Fruit fly (Drosophila melanogaster) whole organism, embryonic: ENCODE measurements around the gene eIF2gamma.

Experiments
- Blimp-1 ChIP-seq: fragments of 200-800 bp; sonication (Bioruptor generic); optimal IDR thresholded peaks from 3 replicates; lab custom pipeline; 2018; ENCODE audit warnings: missing biosample characterization, missing genetic modification characterization, mild to moderate bottlenecking, moderate library complexity, missing genetic modification reagents
- CG10267 ChIP-seq: fragments of 200-800 bp; sonication (Bioruptor generic); optimal IDR thresholded peaks from 2 replicates; lab custom pipeline; 2018; ENCODE audit warnings: missing biosample characterization, mild to moderate bottlenecking, missing genetic modification characterization, moderate library complexity
- CG10462 ChIP-seq: fragments of 200-800 bp; sonication (Bioruptor generic); optimal IDR thresholded peaks from 2 replicates; lab custom pipeline; 2016; ENCODE audit warnings: missing biosample characterization, missing genetic modification characterization
- CG12071 ChIP-seq: fragments of 200-800 bp; sonication (Bioruptor generic); optimal IDR thresholded peaks from 3 replicates; lab custom pipeline; 2018; ENCODE audit warnings: missing biosample characterization, mild to moderate bottlenecking, missing genetic modification characterization
- CG12219 ChIP-seq: fragments of 200-800 bp; sonication (Bioruptor generic); optimal IDR thresholded peaks from 3 replicates; lab custom pipeline; 2018; ENCODE audit warnings: missing biosample characterization, mild to moderate bottlenecking, missing genetic modification characterization
- CG12391 ChIP-seq: fragments of 200-800 bp; sonication (Bioruptor generic); optimal IDR thresholded peaks from 3 replicates; lab custom pipeline; 2018; ENCODE audit warnings: missing biosample characterization, mild to moderate bottlenecking, missing genetic modification characterization, moderate library complexity
- CG12942 ChIP-seq: fragments of 200-800 bp; sonication (Bioruptor generic); optimal IDR thresholded peaks from 3 replicates; lab custom pipeline; 2016; ENCODE audit warnings: missing biosample characterization, missing genetic modification characterization
- CG13287 ChIP-seq: fragments of 200-800 bp; sonication (Bioruptor generic); IDR thresholded peaks from 2 replicates; pipeline ENCODE4 v1.3.6; 2022; ENCODE audit warnings: missing biosample characterization, missing genetic modification characterization; ENCODE audit not compliant: partially characterized antibody
- CG14441 ChIP-seq: fragments of 200-800 bp; sonication (Bioruptor generic); IDR thresholded peaks from 2 replicates; pipeline ENCODE4 v1.3.6; 2022; ENCODE audit warnings: missing biosample characterization, missing genetic modification characterization
- CG2712 ChIP-seq: fragments of 200-800 bp; optimal IDR thresholded peaks from 3 replicates; lab custom pipeline; 2019; ENCODE audit warnings: missing biosample characterization, mild to moderate bottlenecking, missing genetic modification characterization, moderate library complexity
- CG2875 ChIP-seq: fragments of 200-800 bp; sonication (Bioruptor generic); optimal IDR thresholded peaks from 2 replicates; lab custom pipeline; 2017; ENCODE audit warnings: missing biosample characterization, mild to moderate bottlenecking, missing genetic modification characterization, missing genetic modification reagents
- CG30020 ChIP-seq: fragments of 200-800 bp; optimal IDR thresholded peaks from 2 replicates; lab custom pipeline; 2019; ENCODE audit warnings: missing biosample characterization, mild to moderate bottlenecking, missing genetic modification characterization, moderate library complexity
- CG31441 ChIP-seq: fragments of 200-800 bp; sonication (Bioruptor generic); IDR thresholded peaks from 2 replicates; pipeline ENCODE4 v1.3.6; 2022; ENCODE audit warnings: missing biosample characterization, missing genetic modification characterization
- CG32772 ChIP-seq: fragments of 200-800 bp; sonication (Bioruptor generic); IDR thresholded peaks from 2 replicates; pipeline ENCODE4 v1.3.6; 2022; ENCODE audit warnings: missing biosample characterization, missing genetic modification characterization
- CG6654 ChIP-seq: fragments of 200-800 bp; sonication (Bioruptor generic); optimal IDR thresholded peaks from 2 replicates; lab custom pipeline; 2017; ENCODE audit warnings: missing biosample characterization, mild to moderate bottlenecking, missing genetic modification characterization
- CG6765 ChIP-seq: fragments of 200-800 bp; sonication (Bioruptor generic); optimal IDR thresholded peaks from 3 replicates; lab custom pipeline; 2017; ENCODE audit warnings: missing biosample characterization, mild to moderate bottlenecking, missing genetic modification characterization
- CG8765 ChIP-seq: fragments of 200-800 bp; sonication (Bioruptor generic); IDR thresholded peaks from 2 replicates; pipeline ENCODE4 v1.3.6; 2022; ENCODE audit warnings: missing biosample characterization, missing genetic modification characterization
- CG9876 ChIP-seq: fragments of 200-800 bp; sonication (Bioruptor generic); optimal IDR thresholded peaks from 2 replicates; lab custom pipeline; 2016; ENCODE audit warnings: missing biosample characterization, missing genetic modification characterization
- Dfd ChIP-seq, 2 experiments: fragments of >200 bp; optimal IDR thresholded peaks; 2 replicates each; lab custom pipeline; 2017; ENCODE audit warnings: missing biosample characterization in 2 of 2, missing genetic modification characterization in 2 of 2
- Dip3 ChIP-seq: fragments of 200-800 bp; sonication (Bioruptor generic); optimal IDR thresholded peaks from 3 replicates; lab custom pipeline; 2016; ENCODE audit warnings: missing biosample characterization, missing genetic modification characterization
- Gsc ChIP-seq: fragments of 200-800 bp; sonication (Bioruptor generic); IDR thresholded peaks from 2 replicates; pipeline ENCODE4 v1.3.6; 2022; ENCODE audit warnings: missing biosample characterization, missing genetic modification characterization
- Gug ChIP-seq: fragments of 200-800 bp; sonication (Bioruptor generic); IDR thresholded peaks from 4 replicates; pipeline ENCODE4 v1.3.6; 2022; ENCODE audit warnings: missing biosample characterization, missing genetic modification characterization
- Hr78 ChIP-seq, 2 experiments: fragments of 200-800 bp in 1 of 2; fragments of >200 bp in 1 of 2; sonication (Bioruptor generic) in 1 of 2; optimal IDR thresholded peaks; 2 replicates each; lab custom pipeline; 2017 to 2019; ENCODE audit warnings: missing biosample characterization in 2 of 2, missing genetic modification characterization in 2 of 2, mild to moderate bottlenecking in 1 of 2, moderate library complexity in 1 of 2
- Med ChIP-seq: fragments of 200-800 bp; sonication (Bioruptor generic); peaks from one replicate; lab custom pipeline; 2016; ENCODE audit warnings: missing biosample characterization, missing genetic modification characterization, mild to moderate bottlenecking, inconsistent platforms, moderate library complexity
- Meics ChIP-seq: fragments of 200-800 bp; sonication (Bioruptor generic); optimal IDR thresholded peaks from 2 replicates; lab custom pipeline; 2017; ENCODE audit warnings: missing biosample characterization, mild to moderate bottlenecking, missing genetic modification characterization
- Ravus ChIP-seq: fragments of 200-800 bp; sonication (Bioruptor generic); IDR thresholded peaks from 2 replicates; pipeline ENCODE4 v1.3.6; 2022; ENCODE audit warnings: missing biosample characterization, missing genetic modification characterization
- Sox102F ChIP-seq: fragments of 200-800 bp; sonication (Bioruptor generic); optimal IDR thresholded peaks from 2 replicates; lab custom pipeline; 2018; ENCODE audit warnings: missing biosample characterization, mild to moderate bottlenecking, missing genetic modification characterization, moderate library complexity
- Sry-δ ChIP-seq: fragments of 200-800 bp; sonication (Bioruptor generic); optimal IDR thresholded peaks from 2 replicates; lab custom pipeline; 2016; ENCODE audit warnings: missing biosample characterization, missing genetic modification characterization
- Ssrp ChIP-seq: fragments of 200-800 bp; sonication (Bioruptor generic); optimal IDR thresholded peaks from 2 replicates; lab custom pipeline; 2018; ENCODE audit warnings: missing biosample characterization, mild to moderate bottlenecking, missing genetic modification characterization, moderate library complexity
- YL-1 ChIP-seq: fragments of 200-800 bp; sonication (Bioruptor generic); optimal IDR thresholded peaks from 3 replicates; lab custom pipeline; 2017; ENCODE audit warnings: missing biosample characterization, mild to moderate bottlenecking, missing genetic modification characterization
- ara ChIP-seq: fragments of 200-800 bp; sonication (Bioruptor generic); IDR thresholded peaks from 2 replicates; pipeline ENCODE4 v1.3.6; 2022; ENCODE audit warnings: missing biosample characterization, missing genetic modification characterization
- bigmax ChIP-seq: fragments of 200-800 bp; sonication (Bioruptor generic); optimal IDR thresholded peaks from 2 replicates; lab custom pipeline; 2018; ENCODE audit warnings: missing biosample characterization, mild to moderate bottlenecking, missing genetic modification characterization
- cas ChIP-seq: fragments of 200-800 bp; sonication (Bioruptor generic); IDR thresholded peaks from 2 replicates; pipeline ENCODE4 v1.3.6; 2022; ENCODE audit warnings: missing biosample characterization, missing genetic modification characterization
- cg ChIP-seq: fragments of 200-800 bp; sonication (Bioruptor generic); optimal IDR thresholded peaks from 3 replicates; lab custom pipeline; 2019; ENCODE audit warnings: missing biosample characterization, mild to moderate bottlenecking, missing genetic modification characterization, moderate library complexity
- ci ChIP-seq: fragments of 200-800 bp; sonication (Bioruptor generic); IDR thresholded peaks from 3 replicates; pipeline ENCODE4 v1.3.6; 2022; ENCODE audit warnings: missing biosample characterization, missing genetic modification characterization
- dmrt11E ChIP-seq: fragments of 200-800 bp; sonication (Bioruptor generic); optimal IDR thresholded peaks from 3 replicates; lab custom pipeline; 2018; ENCODE audit warnings: missing biosample characterization, mild to moderate bottlenecking, missing genetic modification characterization, moderate library complexity
- fd64A ChIP-seq: fragments of 200-800 bp; sonication (Bioruptor generic); optimal IDR thresholded peaks from 3 replicates; lab custom pipeline; 2018; ENCODE audit warnings: missing biosample characterization, mild to moderate bottlenecking, missing genetic modification characterization
- gce ChIP-seq: fragments of 200-800 bp; sonication (Bioruptor generic); IDR thresholded peaks from 3 replicates; pipeline ENCODE4 v1.3.6; 2022; ENCODE audit warnings: missing biosample characterization, missing genetic modification characterization
- gro ChIP-seq: fragments of 200-800 bp; sonication (Bioruptor generic); optimal IDR thresholded peaks from 2 replicates; lab custom pipeline; 2016; ENCODE audit warnings: missing biosample characterization, missing genetic modification characterization
- hb ChIP-seq: fragments of 200-800 bp; sonication (Bioruptor generic); IDR thresholded peaks from 3 replicates; pipeline ENCODE4 v1.3.6; 2022; ENCODE audit warnings: missing biosample characterization, missing genetic modification characterization; ENCODE audit not compliant: partially characterized antibody
- hbn ChIP-seq: fragments of 200-800 bp; sonication (Bioruptor generic); IDR thresholded peaks from 2 replicates; pipeline ENCODE4 v1.3.6; 2022; ENCODE audit warnings: missing biosample characterization, missing genetic modification characterization; ENCODE audit not compliant: partially characterized antibody
- mam ChIP-seq: fragments of 200-800 bp; sonication (Bioruptor generic); optimal IDR thresholded peaks from 3 replicates; lab custom pipeline; 2016; ENCODE audit warnings: missing biosample characterization, missing genetic modification characterization
- nau ChIP-seq: fragments of 200-800 bp; sonication (Bioruptor generic); optimal IDR thresholded peaks from 3 replicates; lab custom pipeline; 2017; ENCODE audit warnings: missing biosample characterization, mild to moderate bottlenecking, missing genetic modification characterization, missing genetic modification reagents
- odd ChIP-seq: fragments of 200-800 bp; sonication (Bioruptor generic); optimal IDR thresholded peaks from 2 replicates; lab custom pipeline; 2017; ENCODE audit warnings: missing biosample characterization, mild to moderate bottlenecking, missing genetic modification characterization
- row ChIP-seq: fragments of 200-800 bp; sonication (Bioruptor generic); IDR thresholded peaks from 3 replicates; pipeline ENCODE4 v1.3.6; 2022; ENCODE audit warnings: missing biosample characterization, missing genetic modification characterization
- sna ChIP-seq: fragments of 200-800 bp; sonication (Bioruptor generic); IDR thresholded peaks from 2 replicates; pipeline ENCODE4 v1.3.6; 2022; ENCODE audit warnings: missing biosample characterization, missing genetic modification characterization; ENCODE audit not compliant: partially characterized antibody
- zf30C ChIP-seq: fragments of 200-800 bp; sonication (Bioruptor generic); optimal IDR thresholded peaks from 3 replicates; lab custom pipeline; 2018; ENCODE audit warnings: missing biosample characterization, mild to moderate bottlenecking, missing genetic modification characterization

The eIF2gamma gene

DNA sequence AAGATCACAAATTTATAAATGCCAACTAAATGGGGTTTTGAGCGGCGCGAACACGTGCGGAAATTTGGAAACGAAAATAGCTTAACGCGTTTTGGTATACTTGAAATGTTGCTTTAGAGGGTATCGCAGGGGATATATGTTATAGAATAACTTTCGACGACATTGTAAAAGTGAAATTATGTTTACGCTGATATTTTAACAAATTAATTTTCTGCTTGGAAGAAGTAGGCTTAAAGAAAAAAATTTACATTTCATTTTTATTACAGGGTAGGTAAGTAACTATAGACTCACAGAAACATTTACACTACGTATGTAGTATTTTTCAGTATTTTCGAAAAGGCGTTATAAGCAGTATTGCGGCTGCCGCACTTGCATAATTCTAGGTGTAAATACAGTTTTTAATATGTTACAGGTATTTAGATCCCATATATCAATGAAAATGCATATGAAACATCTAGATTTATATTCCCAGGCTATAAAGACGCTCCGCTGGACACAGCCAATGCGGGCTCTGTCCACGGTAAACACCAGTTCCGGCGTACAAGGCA is 33.9 kb downstream of the eIF2gamma start, which contains the start of the genes Art3 and mRpS10 (continued):
- TF ChIP-seq hb (GFP tag; lab: Robert Waterston, UW) (no peak), Sry-δ (GFP tag; lab: Kevin White, UChicago) (peak; percentile 91), CG6765 (peak; percentile 99), Gsc (GFP tag; lab: Robert Waterston, UW) (peak; percentile 99), ara (GFP tag; lab: Robert Waterston, UW) (peak; percentile 100), CG31441 (GFP tag; lab: Robert Waterston, UW) (peak; percentile 100), Dip3 (GFP tag; lab: Kevin White, UChicago) (peak; percentile 100), CG10267 (tag; lab: Kevin White, UChicago) (peak; percentile 100), Sox102F (peak; percentile 100), fd64A (GFP tag; lab: Kevin White, UChicago) (peak; percentile 99), hbn (GFP tag; lab: Robert Waterston, UW) (peak; percentile 47), bigmax (GFP tag; lab: Kevin White, UChicago) (peak; percentile 83), row (GFP tag; lab: Robert Waterston, UW) (peak; percentile 100), Ssrp (tag; lab: Kevin White, UChicago) (peak; percentile 100), nau (GFP tag; lab: Kevin White, UChicago) (no peak), Meics (GFP tag; lab: Kevin White, UChicago) (peak; percentile 100), CG2712 (tag; lab: Kevin White, UChicago) (peak; percentile 100), CG30020 (tag; lab: Kevin White, UChicago) (peak; percentile 95), CG12391 (tag; lab: Kevin White, UChicago) (peak; percentile 100), Med (GFP tag; lab: Kevin White, UChicago) (peak; percentile 100), cg (GFP tag; lab: Kevin White, UChicago) (peak; percentile 7), CG12219 (GFP tag; lab: Kevin White, UChicago) (peak; percentile 100), CG8765 (GFP tag; lab: Robert Waterston, UW) (peak; percentile 100), cas (peak; percentile 99), Blimp-1 (GFP tag; lab: Kevin White, UChicago) (peak; percentile 99), CG12942 (GFP tag; lab: Kevin White, UChicago) (peak; percentile 100), zf30C (GFP tag; lab: Kevin White, UChicago) (peak; percentile 72), CG14441 (GFP tag; lab: Robert Waterston, UW) (peak; percentile 100), Gug (GFP tag; lab: Robert Waterston, UW) (peak; percentile 99), CG2875 (GFP tag; lab: Kevin White, UChicago) (peak; percentile 100), mam (GFP tag; lab: Kevin White, UChicago) (peak; percentile 100), sna (GFP tag; lab: Robert Waterston, UW) (peak; percentile 37; the same call in 1 of the 2 replicates), CG10462 (GFP tag; lab: Kevin White, UChicago) (peak; percentile 100), Dfd (GFP tag; optimal IDR thresholded peaks at IDR 0.05; lab: Kevin White, UChicago) (peak in 1 of 2 experiments; percentile 98), CG6654 (peak; percentile 96), Hr78 (GFP tag; optimal IDR thresholded peaks at IDR 0.05; lab: Kevin White, UChicago) (peak in 1 of 2 experiments; percentile 98), CG32772 (GFP tag; lab: Robert Waterston, UW) (peak; percentile 100), odd (GFP tag; lab: Kevin White, UChicago) (peak; percentile 99), ci (peak; percentile 100), gce (GFP tag; lab: Robert Waterston, UW) (peak; percentile 100), CG12071 (GFP tag; lab: Kevin White, UChicago) (peak; percentile 100), dmrt11E (tag; lab: Kevin White, UChicago) (peak; percentile 100), YL-1 (GFP tag; lab: Kevin White, UChicago) (peak; percentile 100), CG9876 (GFP tag; lab: Kevin White, UChicago) (peak; percentile 99), gro (peak; percentile 100), CG13287 (GFP tag; lab: Robert Waterston, UW) (peak; percentile 45; the same call in 1 of the 2 replicates), Ravus (GFP tag; lab: Robert Waterston, UW) (peak; percentile 99)
